Worm (Caenorhabditis elegans): ENCODE results near the gene dot-1.4.

dot-1.4 gene

ce11 chrX:11959838-11960237 is 28.4 kb upstream of the dot-1.4 start, which contains the start of gene C49F5.8:
Gene C49F5.8, plus strand, starts transcription at chrX:11960138.
- TF ChIP-seq elt-1 (tag; optimal IDR thresholded peaks at IDR 0.05) (no peak), ztf-1 (GFP tag; conservative IDR thresholded peaks at IDR 0.05) (no peak), ztf-11 (tag; optimal IDR thresholded peaks at IDR 0.05) (no peak), ama-1 (optimal IDR thresholded peaks at IDR 0.05) (no peak), nhr-237 (tag; optimal IDR thresholded peaks at IDR 0.05) (no peak), nhr-10 (tag; optimal IDR thresholded peaks at IDR 0.05) (no peak), gmeb-1 (tag; optimal IDR thresholded peaks at IDR 0.05) (no peak), ZK546.5 (tag; optimal IDR thresholded peaks at IDR 0.05) (no peak), F13H6.1 (tag; optimal IDR thresholded peaks at IDR 0.05) (no peak), aly-2 (tag; optimal IDR thresholded peaks at IDR 0.05) (no peak), Y55F3AM.14 (GFP tag; optimal IDR thresholded peaks at IDR 0.05) (no peak), unc-62 (GFP tag; optimal IDR thresholded peaks at IDR 0.05) (no peak), nhr-11 (tag; optimal IDR thresholded peaks at IDR 0.05) (no peak), sem-4 (tag; optimal IDR thresholded peaks at IDR 0.05) (no peak), lin-13 (GFP tag; optimal IDR thresholded peaks at IDR 0.05) (no peak), ceh-16 (tag; optimal IDR thresholded peaks at IDR 0.05) (no peak), unc-55 (GFP tag; optimal IDR thresholded peaks at IDR 0.05) (no peak)

ce11 chrX:11957246-11957645 is 25.8 kb upstream of the dot-1.4 start, which contains the start of gene T08D10.5:
Gene T08D10.5, plus strand, starts transcription at chrX:11957546.
- TF ChIP-seq ceh-82 (tag; optimal IDR thresholded peaks at IDR 0.05): no peak
- no peak for TF ChIP-seq nhr-6 (tag; optimal IDR thresholded peaks at IDR 0.05)
- TF ChIP-seq elt-3 (tag; optimal IDR thresholded peaks at IDR 0.05): no peak
- no peak for TF ChIP-seq sma-3 (GFP tag; optimal IDR thresholded peaks at IDR 0.05)
- TF ChIP-seq nhr-25 (tag; optimal IDR thresholded peaks at IDR 0.05): no peak
- TF ChIP-seq skn-1 (tag; optimal IDR thresholded peaks at IDR 0.05): no peak

ce11 chrX:11955125-11955524 is 23.7 kb upstream of the dot-1.4 start, which contains the start of gene T08D10.3:
Gene T08D10.3, plus strand, starts transcription at chrX:11955425.
- no peak for TF ChIP-seq mab-5 (tag; optimal IDR thresholded peaks at IDR 0.05)
- no peak for TF ChIP-seq mdl-1 (tag; optimal IDR thresholded peaks at IDR 0.05)
- TF ChIP-seq lin-11 (tag; optimal IDR thresholded peaks at IDR 0.05): no peak
- TF ChIP-seq fos-1 (tag; optimal IDR thresholded peaks at IDR 0.05): no peak
- no peak for TF ChIP-seq sem-4 (tag; optimal IDR thresholded peaks at IDR 0.05)
- no peak for TF ChIP-seq nhr-11 (tag; optimal IDR thresholded peaks at IDR 0.05)
- no peak for TF ChIP-seq aly-2 (tag; optimal IDR thresholded peaks at IDR 0.05)
- no peak for TF ChIP-seq unc-62 (GFP tag; optimal IDR thresholded peaks at IDR 0.05)
- TF ChIP-seq nhr-25 (tag; optimal IDR thresholded peaks at IDR 0.05): no peak
- no peak for TF ChIP-seq blmp-1 (tag; optimal IDR thresholded peaks at IDR 0.05; ENCODE audit: insufficient read depth)
- no peak for TF ChIP-seq peb-1 (tag; optimal IDR thresholded peaks at IDR 0.05)
- no peak for TF ChIP-seq alr-1 (tag; optimal IDR thresholded peaks at IDR 0.05)
- no peak for TF ChIP-seq sma-9 (GFP tag; optimal IDR thresholded peaks at IDR 0.05)
- no peak for TF ChIP-seq sma-9 (tag; optimal IDR thresholded peaks at IDR 0.05)
- no peak for TF ChIP-seq F13H6.1 (tag; optimal IDR thresholded peaks at IDR 0.05)
- TF ChIP-seq ztf-1 (GFP tag; conservative IDR thresholded peaks at IDR 0.05): no peak
- TF ChIP-seq ztf-11 (tag; optimal IDR thresholded peaks at IDR 0.05): no peak
- TF ChIP-seq nhr-21 (tag; optimal IDR thresholded peaks at IDR 0.05): no peak

- no peak for TF ChIP-seq nhr-25 (tag; optimal IDR thresholded peaks at IDR 0.05)
- no peak for TF ChIP-seq nhr-12 (tag; optimal IDR thresholded peaks at IDR 0.05)
- no peak for TF ChIP-seq unc-39 (tag; optimal IDR thresholded peaks at IDR 0.05)
- no peak for TF ChIP-seq lin-11 (tag; optimal IDR thresholded peaks at IDR 0.05)
- no peak for TF ChIP-seq lin-13 (GFP tag; optimal IDR thresholded peaks at IDR 0.05)
- TF ChIP-seq zag-1 (tag; optimal IDR thresholded peaks at IDR 0.05): no peak
- TF ChIP-seq R02D3.7 (tag; optimal IDR thresholded peaks at IDR 0.05): no peak
- no peak for TF ChIP-seq egl-27 (tag; optimal IDR thresholded peaks at IDR 0.05)
- TF ChIP-seq nhr-21 (tag; optimal IDR thresholded peaks at IDR 0.05): no peak
- TF ChIP-seq nhr-77 (tag; optimal IDR thresholded peaks at IDR 0.05): no peak
- no peak for TF ChIP-seq peb-1 (tag; optimal IDR thresholded peaks at IDR 0.05)
- no peak for TF ChIP-seq ceh-82 (tag; optimal IDR thresholded peaks at IDR 0.05)
- TF ChIP-seq mbf-1 (tag; optimal IDR thresholded peaks at IDR 0.05): no peak
- TF ChIP-seq aly-2 (tag; optimal IDR thresholded peaks at IDR 0.05): no peak
- no peak for TF ChIP-seq C34F6.9 (tag; optimal IDR thresholded peaks at IDR 0.05)
- no peak for TF ChIP-seq nhr-237 (tag; optimal IDR thresholded peaks at IDR 0.05)
- no peak for TF ChIP-seq mdl-1 (tag; optimal IDR thresholded peaks at IDR 0.05)
Measured at ce11 chrX:11953229-11953628, 21.8 kb upstream of the dot-1.4 start, which contains the start of gene T08D10.4. Gene T08D10.4, minus strand, starts transcription at chrX:11953329.

Data from whole organism, L2 larva.